Worm (Caenorhabditis elegans) whole organism, L4 larva: ENCODE measurements around the gene sra-9.

Experiments
- D1046.2 ChIP-seq: fragments of 200-800 bp; sonication (Bioruptor generic); IDR thresholded peaks from 2 replicates; pipeline ENCODE4 v1.3.6; 2022; ENCODE audit warnings: missing genetic modification characterization, missing compliant biosample characterization
- F37D6.2 ChIP-seq: sonication (generic microtip); optimal IDR thresholded peaks from 2 replicates; lab custom pipeline; 2016; ENCODE audit warnings: mild to moderate bottlenecking, missing genetic modification characterization, missing compliant biosample characterization
- Y105C5A.15 ChIP-seq: fragments of 200-800 bp; sonication (Bioruptor generic); IDR thresholded peaks from 2 replicates; pipeline ENCODE4 v1.3.6; 2022; ENCODE audit warnings: missing genetic modification characterization, missing compliant biosample characterization
- Y5F2A.4 ChIP-seq: fragments of 200-800 bp; sonication (Bioruptor generic); optimal IDR thresholded peaks from 2 replicates; lab custom pipeline; 2018; ENCODE audit warnings: mild to moderate bottlenecking, missing genetic modification characterization, missing compliant biosample characterization
- aly-2 ChIP-seq: sonication (generic microtip); optimal IDR thresholded peaks from 2 replicates; lab custom pipeline; 2018; ENCODE audit warnings: missing biosample characterization, missing genetic modification characterization
- ceh-20 ChIP-seq: fragments of 200-800 bp; sonication (Bioruptor generic); IDR thresholded peaks from 2 replicates; pipeline ENCODE4 v1.3.6; 2022; ENCODE audit warnings: missing genetic modification reagents, missing genetic modification characterization, missing compliant biosample characterization
- ceh-28 ChIP-seq: fragments of 150-350 bp; optimal IDR thresholded peaks from 2 replicates; lab custom pipeline; 2014; ENCODE audit warnings: missing biosample characterization, missing genetic modification reagents, missing genetic modification characterization
- ceh-32 ChIP-seq: sonication (generic microtip); optimal IDR thresholded peaks from 2 replicates; lab custom pipeline; 2016; ENCODE audit warnings: mild to moderate bottlenecking, missing genetic modification characterization, missing compliant biosample characterization; ENCODE audit not compliant: poor library complexity
- ceh-62 ChIP-seq: sonication (generic microtip); optimal IDR thresholded peaks from 2 replicates; lab custom pipeline; 2017; ENCODE audit warnings: missing biosample characterization, missing genetic modification characterization
- cey-2 ChIP-seq: sonication (generic microtip); optimal IDR thresholded peaks from 3 replicates; lab custom pipeline; 2017; ENCODE audit warnings: missing genetic modification characterization, mild to moderate bottlenecking, missing compliant biosample characterization, antibody characterized with exemption, borderline replicate concordance; ENCODE audit not compliant: insufficient read depth
- daf-12 ChIP-seq: fragments of 150-350 bp; optimal IDR thresholded peaks from 2 replicates; lab custom pipeline; 2014; ENCODE audit warnings: missing biosample characterization, missing genetic modification reagents, missing genetic modification characterization
- daf-16 ChIP-seq, 3 experiments: sonication (generic microtip); optimal IDR thresholded peaks; 2 replicates each; lab custom pipeline; 2016 to 2017; ENCODE audit warnings: missing genetic modification characterization in 3 of 3, missing genetic modification reagents in 3 of 3, mild to moderate bottlenecking in 2 of 3, missing compliant biosample characterization in 2 of 3, missing biosample characterization in 1 of 3, moderate library complexity in 1 of 3
- daf-8 ChIP-seq: fragments of 200-800 bp; sonication (Bioruptor generic); IDR thresholded peaks from 2 replicates; pipeline ENCODE4 v1.3.6; 2022; ENCODE audit warnings: missing genetic modification characterization, missing compliant biosample characterization
- dmd-6 ChIP-seq: fragments of 200-800 bp; sonication (Bioruptor generic); IDR thresholded peaks from 2 replicates; pipeline ENCODE4 v1.3.6; 2022; ENCODE audit warnings: missing genetic modification reagents, missing genetic modification characterization, missing compliant biosample characterization
- dmd-9 ChIP-seq: fragments of 200-800 bp; sonication (Bioruptor generic); IDR thresholded peaks from 2 replicates; pipeline ENCODE4 v1.3.6; 2022; ENCODE audit warnings: missing genetic modification reagents, missing genetic modification characterization, missing compliant biosample characterization
- dve-1 ChIP-seq: sonication (generic microtip); optimal IDR thresholded peaks from 2 replicates; lab custom pipeline; 2017; ENCODE audit warnings: antibody characterized with exemption, mild to moderate bottlenecking, missing genetic modification characterization, missing compliant biosample characterization; ENCODE audit not compliant: insufficient read depth
- egl-43 ChIP-seq: fragments of 200-800 bp; sonication (Bioruptor generic); IDR thresholded peaks from 2 replicates; pipeline ENCODE4 v1.3.6; 2022; ENCODE audit warnings: missing genetic modification reagents, missing genetic modification characterization, missing compliant biosample characterization
- fos-1 ChIP-seq: fragments of 150-350 bp; optimal IDR thresholded peaks from 2 replicates; lab custom pipeline; 2014; ENCODE audit warnings: missing biosample characterization, missing genetic modification characterization
- hif-1 ChIP-seq, 2 experiments: sonication (generic microtip); optimal IDR thresholded peaks; 2 replicates each; lab custom pipeline; 2016 to 2017; ENCODE audit warnings: missing compliant biosample characterization in 2 of 2, missing genetic modification characterization in 2 of 2, missing genetic modification reagents in 2 of 2, missing genotype in 2 of 2, mild to moderate bottlenecking in 1 of 2
- jun-1 ChIP-seq: fragments of 150-350 bp; optimal IDR thresholded peaks from 2 replicates; lab custom pipeline; 2014; ENCODE audit warnings: missing biosample characterization, missing genetic modification reagents, missing genetic modification characterization
- lim-7 ChIP-seq: fragments of 200-800 bp; sonication (Bioruptor generic); IDR thresholded peaks from 2 replicates; pipeline ENCODE4 v1.3.6; 2022; ENCODE audit warnings: missing genetic modification characterization, missing compliant biosample characterization
- lin-1 ChIP-seq: fragments of 200-800 bp; sonication (Bioruptor generic); IDR thresholded peaks from 2 replicates; pipeline ENCODE4 v1.3.6; 2022; ENCODE audit warnings: missing genetic modification reagents, missing genetic modification characterization, missing compliant biosample characterization
- lin-29 ChIP-seq: fragments of 200-800 bp; sonication (Bioruptor generic); IDR thresholded peaks from 2 replicates; pipeline ENCODE4 v1.3.6; 2022; ENCODE audit warnings: missing genetic modification reagents, missing genetic modification characterization, missing compliant biosample characterization
- mep-1 ChIP-seq: fragments of 150-350 bp; sonication (generic microtip); optimal IDR thresholded peaks from 3 replicates; lab custom pipeline; 2014; ENCODE audit warnings: missing biosample characterization, missing genetic modification characterization
- mxl-3 ChIP-seq: fragments of 200-800 bp; sonication (Bioruptor generic); optimal IDR thresholded peaks from 2 replicates; lab custom pipeline; 2018; ENCODE audit warnings: mild to moderate bottlenecking, missing genetic modification characterization, missing compliant biosample characterization
- nhr-10 ChIP-seq: fragments of 150-350 bp; optimal IDR thresholded peaks from 2 replicates; lab custom pipeline; 2014; ENCODE audit warnings: missing biosample characterization, missing genetic modification characterization
- nhr-102 ChIP-seq: sonication (generic microtip); optimal IDR thresholded peaks from 2 replicates; lab custom pipeline; 2016; ENCODE audit warnings: mild to moderate bottlenecking, missing genetic modification characterization, moderate library complexity, missing compliant biosample characterization
- nhr-237 ChIP-seq: sonication (generic microtip); optimal IDR thresholded peaks from 2 replicates; lab custom pipeline; 2017; ENCODE audit warnings: missing biosample characterization, missing genetic modification characterization
- nhr-42 ChIP-seq: fragments of 200-800 bp; sonication (Bioruptor generic); IDR thresholded peaks from 2 replicates; pipeline ENCODE4 v1.3.6; 2022; ENCODE audit warnings: missing genetic modification characterization, missing compliant biosample characterization
- nhr-6 ChIP-seq: fragments of 150-350 bp; optimal IDR thresholded peaks from 2 replicates; lab custom pipeline; 2014; ENCODE audit warnings: missing biosample characterization, missing genetic modification characterization
- sdz-12 ChIP-seq: fragments of 200-800 bp; sonication (Bioruptor generic); optimal IDR thresholded peaks from 2 replicates; lab custom pipeline; 2018; ENCODE audit warnings: mild to moderate bottlenecking, missing genetic modification characterization, missing compliant biosample characterization
- set-16 ChIP-seq: fragments of 200-800 bp; sonication (Bioruptor generic); IDR thresholded peaks from 2 replicates; pipeline ENCODE4 v1.3.6; 2022; ENCODE audit warnings: missing genetic modification reagents, missing genetic modification characterization, missing compliant biosample characterization
- tag-97 ChIP-seq: fragments of 200-800 bp; sonication (Bioruptor generic); IDR thresholded peaks from 2 replicates; pipeline ENCODE4 v1.3.6; 2022; ENCODE audit warnings: missing genetic modification characterization, missing compliant biosample characterization
- tra-1 ChIP-seq: fragments of 200-800 bp; sonication (Bioruptor generic); IDR thresholded peaks from 2 replicates; pipeline ENCODE4 v1.3.6; 2022; ENCODE audit warnings: missing genetic modification reagents, missing genetic modification characterization, missing compliant biosample characterization
- unc-62 ChIP-seq, 3 experiments: fragments of 150-350 bp in 1 of 3; sonication (generic microtip); optimal IDR thresholded peaks in 2 of 3; peaks in 1 of 3; 1 replicate in 1 of 3; 2 replicates in 2 of 3; lab custom pipeline; 2014 to 2017; ENCODE audit warnings: missing biosample characterization in 3 of 3, missing genetic modification characterization in 3 of 3, missing genetic modification reagents in 3 of 3, missing genotype in 1 of 3
- zag-1 ChIP-seq: fragments of 150-350 bp; optimal IDR thresholded peaks from 2 replicates; lab custom pipeline; 2014; ENCODE audit warnings: missing biosample characterization, missing genetic modification characterization
- ztf-7 ChIP-seq: fragments of 150-350 bp; optimal IDR thresholded peaks from 2 replicates; lab custom pipeline; 2014; ENCODE audit warnings: missing biosample characterization, missing genetic modification characterization

Gene sra-9

DNA sequence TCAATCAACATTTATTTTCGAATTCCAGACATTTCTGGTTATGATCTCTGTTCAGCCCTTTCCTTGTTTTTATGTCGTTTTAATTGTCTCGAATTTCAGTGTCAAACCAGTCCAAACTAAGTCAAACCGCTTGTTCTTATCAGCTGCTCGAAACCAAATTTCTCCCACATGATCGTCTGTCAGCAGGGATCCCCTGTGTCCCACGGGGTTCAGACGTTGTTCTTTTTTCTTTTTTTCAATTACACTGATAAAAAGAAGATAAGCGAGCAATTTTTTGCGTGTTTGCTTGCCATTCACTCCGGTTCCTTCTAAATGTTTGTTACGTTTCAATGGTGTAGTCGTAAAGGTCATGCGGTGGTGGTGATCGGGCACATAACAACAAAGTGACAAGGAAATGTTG lies 30.2 kb upstream of the sra-9 start (continued):
- TF ChIP-seq daf-16 (GFP tag; optimal IDR thresholded peaks at IDR 0.05; lab: Kevin White, UChicago) (no peak), daf-16 (tag; optimal IDR thresholded peaks at IDR 0.05; lab: Kevin White, UChicago) (peak; percentile 83), Y5F2A.4 (GFP tag; lab: Kevin White, UChicago) (no peak), tag-97 (GFP tag; lab: Robert Waterston, UW) (no peak), tra-1 (peak; percentile 81), ceh-20 (GFP tag; lab: Robert Waterston, UW) (no peak), Y105C5A.15 (no peak)
- TF ChIP-seq, all 104 proteins: peak for 21

DNA sequence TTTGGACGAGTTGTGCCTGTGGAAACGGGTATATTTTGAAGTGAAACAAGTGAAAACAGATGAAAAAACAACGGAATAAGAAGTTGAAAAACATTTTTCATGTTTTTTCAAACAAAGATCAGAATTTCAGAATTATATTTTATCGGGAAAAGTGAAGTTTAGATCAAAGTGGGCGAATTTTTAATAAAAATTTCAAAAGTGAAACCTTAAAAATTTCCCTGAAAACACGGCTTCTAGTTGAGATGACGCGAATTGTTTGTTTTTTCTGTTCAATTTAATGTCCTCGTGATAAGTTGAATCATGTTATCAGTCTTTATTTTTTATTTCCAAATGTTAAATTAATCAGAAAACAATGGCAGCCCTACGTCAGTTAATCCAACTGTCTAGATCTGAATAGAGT lies 24.9 kb upstream of the sra-9 start, which contains the start of gene gcy-3:
gcy-3 (minus strand) TSS at position 101 of the 400 bp plus-strand sequence.
- TF ChIP-seq unc-62 (GFP tag; optimal IDR thresholded peaks at IDR 0.05 in 1 of 2; lab: Kevin White, UChicago) (peak in 1 of 2 experiments; percentile 35), unc-62 (tag; optimal IDR thresholded peaks at IDR 0.05; lab: Kevin White, UChicago) (no peak), mep-1 (tag; lab: Kevin White, UChicago) (no peak), dmd-9 (GFP tag; lab: Robert Waterston, UW) (no peak), ceh-62 (tag; lab: Kevin White, UChicago) (no peak), nhr-42 (GFP tag; lab: Robert Waterston, UW) (no peak)

DNA sequence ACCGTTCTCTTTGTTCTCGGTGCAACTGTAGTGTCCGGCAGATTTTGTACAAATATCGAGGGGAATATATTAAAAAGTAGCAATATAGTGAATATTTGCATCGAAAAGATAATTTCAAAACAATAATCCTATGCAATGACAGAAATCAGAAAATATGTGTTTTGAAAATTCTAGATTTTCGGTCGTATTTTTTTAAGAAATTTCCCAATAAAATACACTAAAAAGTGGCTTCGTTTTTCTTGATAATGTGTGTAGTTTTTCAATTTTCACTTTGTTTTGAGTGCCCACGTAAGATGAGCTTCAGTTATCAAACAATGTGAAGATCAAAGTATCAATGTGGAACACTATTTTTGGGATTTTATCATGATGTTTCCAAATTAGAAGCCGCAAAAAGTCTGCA lies 15.3 kb upstream of the sra-9 start, which contains the start of gene gcy-1:
gcy-1 (minus strand) TSS at position 101 of the 400 bp plus-strand sequence.
- no peak for TF ChIP-seq lin-1 (GFP tag; lab: Robert Waterston, UW)
- TF ChIP-seq lim-7 (GFP tag; lab: Robert Waterston, UW), result no peak
- TF ChIP-seq D1046.2 (GFP tag; lab: Robert Waterston, UW), result no peak
- no peak for TF ChIP-seq ceh-28 (tag; lab: Kevin White, UChicago)
- no peak for TF ChIP-seq egl-43
- TF ChIP-seq ceh-32, result no peak
- no peak for TF ChIP-seq zag-1 (tag; lab: Kevin White, UChicago)
- TF ChIP-seq nhr-10, result no peak
- TF ChIP-seq nhr-102, result no peak
- TF ChIP-seq sdz-12, result no peak
- TF ChIP-seq daf-12, result no peak
- TF ChIP-seq set-16, result no peak
- no peak for TF ChIP-seq F37D6.2 (tag; lab: Kevin White, UChicago)
- TF ChIP-seq nhr-237 (tag; lab: Kevin White, UChicago), result no peak
- no peak for TF ChIP-seq daf-8 (GFP tag; lab: Robert Waterston, UW)

DNA sequence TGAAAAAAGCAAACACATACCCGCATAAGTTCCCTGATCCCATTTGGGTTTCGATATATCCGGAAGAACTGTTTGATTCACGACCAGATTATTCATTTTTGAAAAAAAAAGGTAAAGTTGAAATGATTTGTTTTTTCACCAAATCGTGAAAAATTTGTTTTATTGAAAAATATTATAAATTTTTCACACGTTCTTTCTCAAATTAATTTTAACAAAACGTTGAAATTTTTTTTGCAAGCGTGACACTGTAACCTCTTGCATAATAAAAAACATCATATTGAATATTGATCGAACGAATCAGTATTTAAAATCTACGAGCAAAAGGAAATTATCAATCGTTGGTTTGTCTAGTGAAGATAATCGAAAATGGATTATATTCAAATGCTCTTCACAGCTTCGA lies 13.3 kb upstream of the sra-9 start, which contains the start of the genes sfxn-1.1 and AH6.3:
sfxn-1.1 (minus strand) TSS at position 101 of the 400 bp plus-strand sequence.
AH6.3 (plus strand) TSS at position 275 of the 400 bp plus-strand sequence.
- TF ChIP-seq dmd-6 (no peak), nhr-6 (tag; lab: Kevin White, UChicago) (no peak), daf-12 (no peak), mxl-3 (GFP tag; lab: Kevin White, UChicago) (no peak), ztf-7 (tag; lab: Kevin White, UChicago) (no peak), aly-2 (tag; lab: Kevin White, UChicago) (no peak), dve-1 (tag; lab: Kevin White, UChicago) (no peak), fos-1 (tag; lab: Kevin White, UChicago) (no peak), hif-1 (tag; optimal IDR thresholded peaks at IDR 0.05; lab: Kevin White, UChicago) (no peak), lin-29 (GFP tag; lab: Robert Waterston, UW) (no peak), jun-1 (tag; lab: Kevin White, UChicago) (no peak), cey-2 (tag; lab: Kevin White, UChicago) (no peak)
